Worm (Caenorhabditis elegans) whole organism, mixed stage, embryonic: ENCODE data around the gene clec-234.

Experiments used
- M03D4.4 ChIP-seq: sonication (generic microtip); optimal IDR thresholded peaks from 2 replicates; lab custom pipeline; 2017; ENCODE audit warnings: mild to moderate bottlenecking, missing genetic modification characterization, missing compliant biosample characterization
- bed-3 ChIP-seq: fragments of 200-800 bp; sonication (Bioruptor generic); optimal IDR thresholded peaks from 3 replicates; lab custom pipeline; 2018; ENCODE audit warnings: mild to moderate bottlenecking, missing genetic modification characterization, moderate library complexity, missing compliant biosample characterization
- blmp-1 ChIP-seq: fragments of 150-350 bp; optimal IDR thresholded peaks from 2 replicates; lab custom pipeline; 2014; ENCODE audit warnings: missing biosample characterization, missing genetic modification characterization
- ceh-39 ChIP-seq: fragments of 150-350 bp; optimal IDR thresholded peaks from 2 replicates; lab custom pipeline; 2014; ENCODE audit warnings: missing biosample characterization, missing genetic modification characterization
- ceh-83 ChIP-seq: fragments of 200-800 bp; sonication (Bioruptor generic); optimal IDR thresholded peaks from 2 replicates; lab custom pipeline; 2018; ENCODE audit warnings: mild to moderate bottlenecking, missing genetic modification characterization, missing compliant biosample characterization
- ces-1 ChIP-seq: fragments of 150-350 bp; optimal IDR thresholded peaks from 2 replicates; lab custom pipeline; 2014; ENCODE audit warnings: missing biosample characterization, missing genetic modification reagents, missing genetic modification characterization
- cnd-1 ChIP-seq: fragments of 200-800 bp; sonication (Bioruptor generic); optimal IDR thresholded peaks from 2 replicates; lab custom pipeline; 2018; ENCODE audit warnings: mild to moderate bottlenecking, missing genetic modification characterization, missing compliant biosample characterization
- elt-1 ChIP-seq: sonication (generic microtip); optimal IDR thresholded peaks from 2 replicates; lab custom pipeline; 2017; ENCODE audit warnings: missing genetic modification characterization, mild to moderate bottlenecking, missing compliant biosample characterization, antibody characterized with exemption, moderate library complexity, borderline replicate concordance; ENCODE audit not compliant: insufficient read depth
- elt-3 ChIP-seq: fragments of 150-350 bp; optimal IDR thresholded peaks from 2 replicates; lab custom pipeline; 2014; ENCODE audit warnings: missing biosample characterization, missing genetic modification characterization
- flh-1 ChIP-seq: fragments of 200-800 bp; sonication (Bioruptor generic); optimal IDR thresholded peaks from 2 replicates; lab custom pipeline; 2018; ENCODE audit warnings: mild to moderate bottlenecking, missing genetic modification characterization, moderate library complexity, missing compliant biosample characterization
- ham-2 ChIP-seq: fragments of 200-800 bp; sonication (Bioruptor generic); optimal IDR thresholded peaks from 2 replicates; lab custom pipeline; 2018; ENCODE audit warnings: mild to moderate bottlenecking, missing genetic modification characterization, missing compliant biosample characterization
- hlh-1 ChIP-seq: fragments of 150-350 bp; optimal IDR thresholded peaks from 2 replicates; lab custom pipeline; 2014; ENCODE audit warnings: missing biosample characterization, missing genetic modification reagents, missing genetic modification characterization
- lin-13 ChIP-seq: fragments of 150-350 bp; optimal IDR thresholded peaks from 2 replicates; lab custom pipeline; 2014; ENCODE audit warnings: missing biosample characterization, missing genetic modification characterization
- lin-32 ChIP-seq: fragments of 200-800 bp; sonication (Bioruptor generic); optimal IDR thresholded peaks from 2 replicates; lab custom pipeline; 2018; ENCODE audit warnings: mild to moderate bottlenecking, missing genetic modification characterization, missing compliant biosample characterization
- lsy-2 ChIP-seq: fragments of 150-350 bp; optimal IDR thresholded peaks from 2 replicates; lab custom pipeline; 2014; ENCODE audit warnings: missing biosample characterization, missing genetic modification characterization
- mab-5 ChIP-seq: fragments of 150-350 bp; optimal IDR thresholded peaks from 2 replicates; lab custom pipeline; 2014; ENCODE audit warnings: missing biosample characterization, missing genetic modification characterization
- mep-1 ChIP-seq: fragments of 150-350 bp; optimal IDR thresholded peaks from 2 replicates; lab custom pipeline; 2017; ENCODE audit warnings: missing biosample characterization, missing genetic modification reagents, missing genetic modification characterization, inconsistent platforms
- mls-2 ChIP-seq: sonication (generic microtip); optimal IDR thresholded peaks from 2 replicates; lab custom pipeline; 2016; ENCODE audit warnings: mild to moderate bottlenecking, missing genetic modification characterization, moderate library complexity, missing compliant biosample characterization
- nhr-2 ChIP-seq: fragments of 150-350 bp; optimal IDR thresholded peaks from 2 replicates; lab custom pipeline; 2014; ENCODE audit warnings: missing biosample characterization, missing genetic modification characterization
- nhr-237 ChIP-seq: fragments of 150-350 bp; optimal IDR thresholded peaks from 2 replicates; lab custom pipeline; 2014; ENCODE audit warnings: missing biosample characterization, missing genetic modification characterization
- nhr-28 ChIP-seq: fragments of 150-350 bp; optimal IDR thresholded peaks from 2 replicates; lab custom pipeline; 2014; ENCODE audit warnings: missing biosample characterization, missing genetic modification characterization
- nhr-76 ChIP-seq: sonication (generic microtip); optimal IDR thresholded peaks from 2 replicates; lab custom pipeline; 2017; ENCODE audit warnings: missing biosample characterization, missing genetic modification characterization
- pha-4 ChIP-seq: fragments of 150-350 bp; optimal IDR thresholded peaks from 2 replicates; lab custom pipeline; 2018; ENCODE audit warnings: missing biosample characterization, missing genetic modification reagents, missing genetic modification characterization
- sem-2 ChIP-seq: fragments of 200-800 bp; sonication (Bioruptor generic); optimal IDR thresholded peaks from 2 replicates; lab custom pipeline; 2018; ENCODE audit warnings: mild to moderate bottlenecking, missing genetic modification characterization, missing compliant biosample characterization
- sptf-1 ChIP-seq: sonication (generic microtip); optimal IDR thresholded peaks from 2 replicates; lab custom pipeline; 2017; ENCODE audit warnings: mild to moderate bottlenecking, missing genetic modification characterization, moderate library complexity, missing compliant biosample characterization
- tbx-8 ChIP-seq: fragments of 200-800 bp; sonication (Bioruptor generic); optimal IDR thresholded peaks from 2 replicates; lab custom pipeline; 2018; ENCODE audit warnings: mild to moderate bottlenecking, missing genetic modification characterization, moderate library complexity, missing compliant biosample characterization
- unc-120 ChIP-seq: sonication (generic microtip); optimal IDR thresholded peaks from 2 replicates; lab custom pipeline; 2017; ENCODE audit warnings: missing genetic modification characterization, missing compliant biosample characterization; ENCODE audit not compliant: poor library complexity, severe bottlenecking
- unc-39 ChIP-seq: fragments of 150-350 bp; optimal IDR thresholded peaks from 2 replicates; lab custom pipeline; 2014; ENCODE audit warnings: missing biosample characterization, missing genetic modification characterization
- unc-62 ChIP-seq: fragments of 150-350 bp; optimal IDR thresholded peaks from 2 replicates; lab custom pipeline; 2014; ENCODE audit warnings: missing biosample characterization, missing genetic modification reagents, missing genetic modification characterization
- zip-8 ChIP-seq: fragments of 150-350 bp; optimal IDR thresholded peaks from 2 replicates; lab custom pipeline; 2014; ENCODE audit warnings: missing biosample characterization, missing genetic modification characterization
- ztf-11 ChIP-seq: fragments of 150-350 bp; optimal IDR thresholded peaks from 2 replicates; lab custom pipeline; 2014; ENCODE audit warnings: missing biosample characterization, missing genetic modification characterization

clec-234 gene

ce11 chrV:16470916-16471315 lies 37.5 kb upstream of the clec-234 start, which contains the start of gene srh-138:
srh-138 (minus strand) TSS chrV:16471016.
- TF ChIP-seq nhr-28 (tag; lab: Kevin White, UChicago) (no peak), zip-8 (tag; lab: Kevin White, UChicago) (no peak), mab-5 (tag; lab: Kevin White, UChicago) (no peak), ces-1 (GFP tag; lab: Kevin White, UChicago) (no peak), unc-39 (tag; lab: Kevin White, UChicago) (no peak), sem-2 (no peak), hlh-1 (tag; lab: Kevin White, UChicago) (no peak), M03D4.4 (no peak), ztf-11 (tag; lab: Kevin White, UChicago) (no peak), elt-3 (no peak), nhr-237 (tag; lab: Kevin White, UChicago) (no peak), ham-2 (GFP tag; lab: Kevin White, UChicago) (no peak), lin-13 (tag; lab: Kevin White, UChicago) (no peak), unc-120 (tag; lab: Kevin White, UChicago) (no peak)

ce11 chrV:16467840-16468239 lies 34.5 kb upstream of the clec-234 start, which contains the start of gene sru-44:
sru-44 (minus strand) TSS chrV:16467940.
- no peak for TF ChIP-seq elt-1 (tag; lab: Kevin White, UChicago)
- no peak for TF ChIP-seq flh-1
- no peak for TF ChIP-seq mab-5 (tag; lab: Kevin White, UChicago)
- TF ChIP-seq bed-3 (GFP tag; lab: Kevin White, UChicago): no peak
- no peak for TF ChIP-seq lsy-2 (tag; lab: Kevin White, UChicago)
- no peak for TF ChIP-seq hlh-1 (tag; lab: Kevin White, UChicago)
- no peak for TF ChIP-seq lin-32 (GFP tag; lab: Kevin White, UChicago)
- TF ChIP-seq nhr-76: no peak
- TF ChIP-seq tbx-8 (GFP tag; lab: Kevin White, UChicago): no peak
- no peak for TF ChIP-seq blmp-1
- no peak for TF ChIP-seq sem-2
- TF ChIP-seq unc-62 (GFP tag; lab: Kevin White, UChicago): no peak
- TF ChIP-seq, all 35 proteins: peak for 0

ce11 chrV:16460866-16461265 lies 27.5 kb upstream of the clec-234 start, which contains the start of gene srh-142:
srh-142 (minus strand) TSS chrV:16460966.
- TF ChIP-seq nhr-237 (tag; lab: Kevin White, UChicago) (no peak), flh-1 (no peak)

ce11 chrV:16459377-16459776 lies 26.0 kb upstream of the clec-234 start:
- TF ChIP-seq flh-1 (no peak), unc-62 (GFP tag; lab: Kevin White, UChicago) (no peak), sptf-1 (tag; lab: Kevin White, UChicago) (no peak), tbx-8 (GFP tag; lab: Kevin White, UChicago) (no peak), blmp-1 (no peak), pha-4 (no peak), bed-3 (GFP tag; lab: Kevin White, UChicago) (no peak), lin-32 (GFP tag; lab: Kevin White, UChicago) (no peak), sem-2 (no peak)

ce11 chrV:16458714-16459113 lies 25.3 kb upstream of the clec-234 start, which contains the start of gene str-15:
str-15 (minus strand) TSS chrV:16458814.
- no peak for TF ChIP-seq mls-2 (tag; lab: Kevin White, UChicago)
- no peak for TF ChIP-seq hlh-1 (tag; lab: Kevin White, UChicago)
- no peak for TF ChIP-seq unc-39 (tag; lab: Kevin White, UChicago)
- no peak for TF ChIP-seq ceh-83 (GFP tag; lab: Kevin White, UChicago)
- TF ChIP-seq nhr-28 (tag; lab: Kevin White, UChicago): no peak
- no peak for TF ChIP-seq ces-1 (GFP tag; lab: Kevin White, UChicago)
- TF ChIP-seq blmp-1: no peak
- TF ChIP-seq cnd-1 (tag; lab: Kevin White, UChicago): no peak
- no peak for TF ChIP-seq bed-3 (GFP tag; lab: Kevin White, UChicago)
- no peak for TF ChIP-seq sem-2
- no peak for TF ChIP-seq mep-1
- no peak for TF ChIP-seq M03D4.4
- TF ChIP-seq, all 35 proteins: peak for 0

ce11 chrV:16455065-16455464 lies 21.7 kb upstream of the clec-234 start, which contains the start of gene str-14:
str-14 (minus strand) TSS chrV:16455165.
- TF ChIP-seq cnd-1 (tag; lab: Kevin White, UChicago) (no peak), nhr-28 (tag; lab: Kevin White, UChicago) (no peak), nhr-2 (no peak), ceh-39 (no peak)
